Worm (Caenorhabditis elegans) whole organism, L1 larva: ENCODE measurements around the gene C53D6.10.

ENCODE experiments used
- C04F5.9 ChIP-seq: sonication (generic microtip); optimal IDR thresholded peaks from 2 replicates; lab custom pipeline; 2016; ENCODE audit warnings: missing genetic modification characterization, missing compliant biosample characterization
- C34B4.2 ChIP-seq: sonication (generic microtip); optimal IDR thresholded peaks from 2 replicates; lab custom pipeline; 2017; ENCODE audit warnings: mild to moderate bottlenecking, missing genetic modification characterization, missing compliant biosample characterization
- F16B12.6 ChIP-seq: fragments of 150-350 bp; optimal IDR thresholded peaks from 2 replicates; lab custom pipeline; 2014; ENCODE audit warnings: missing biosample characterization, missing genetic modification characterization
- alr-1 ChIP-seq: fragments of 200-800 bp; sonication (Bioruptor generic); optimal IDR thresholded peaks from 2 replicates; lab custom pipeline; 2018; ENCODE audit warnings: borderline replicate concordance, mild to moderate bottlenecking, missing genetic modification characterization, missing compliant biosample characterization
- ama-1 ChIP-seq: fragments of 150-350 bp; optimal IDR thresholded peaks from 2 replicates; lab custom pipeline; 2014
- ceh-63 ChIP-seq: fragments of 200-800 bp; sonication (Bioruptor generic); optimal IDR thresholded peaks from 2 replicates; lab custom pipeline; 2018; ENCODE audit warnings: mild to moderate bottlenecking, missing genetic modification characterization, missing compliant biosample characterization
- ceh-8 ChIP-seq: fragments of 200-800 bp; sonication (Bioruptor generic); optimal IDR thresholded peaks from 2 replicates; lab custom pipeline; 2018; ENCODE audit warnings: mild to moderate bottlenecking, missing genetic modification characterization, moderate library complexity, missing compliant biosample characterization
- ceh-88 ChIP-seq: fragments of 200-800 bp; sonication (Bioruptor generic); IDR thresholded peaks from 2 replicates; pipeline ENCODE4 v1.3.6; 2022; ENCODE audit warnings: missing genetic modification characterization, missing compliant biosample characterization
- ces-1 ChIP-seq: fragments of 150-350 bp; optimal IDR thresholded peaks from 2 replicates; lab custom pipeline; 2014; ENCODE audit warnings: missing biosample characterization, missing genetic modification reagents, missing genetic modification characterization
- dpl-1 ChIP-seq, 3 experiments: fragments of 150-350 bp in 2 of 3; sonication (generic microtip) in 1 of 3; optimal IDR thresholded peaks; 2 replicates each; lab custom pipeline; 2014 to 2017; ENCODE audit warnings: missing biosample characterization in 3 of 3, missing genetic modification characterization in 3 of 3, missing genetic modification reagents in 3 of 3
- dsc-1 ChIP-seq: sonication (generic microtip); optimal IDR thresholded peaks from 2 replicates; lab custom pipeline; 2016; ENCODE audit warnings: mild to moderate bottlenecking, missing genetic modification characterization, missing compliant biosample characterization
- efl-1 ChIP-seq, 4 experiments: fragments of 150-350 bp; optimal IDR thresholded peaks in 3 of 4; peaks in 1 of 4; 1 replicate in 1 of 4; 2 replicates in 3 of 4; lab custom pipeline; 2014; ENCODE audit warnings: missing biosample characterization in 2 of 4, missing genetic modification characterization in 2 of 4, missing genetic modification reagents in 2 of 4
- efl-3 ChIP-seq: fragments of 200-800 bp; sonication (Bioruptor generic); optimal IDR thresholded peaks from 2 replicates; lab custom pipeline; 2018; ENCODE audit warnings: mild to moderate bottlenecking, missing genetic modification characterization, missing compliant biosample characterization
- egl-13 ChIP-seq: sonication (generic microtip); optimal IDR thresholded peaks from 2 replicates; lab custom pipeline; 2016; ENCODE audit warnings: missing genotype, missing genetic modification reagents, missing genetic modification characterization, missing compliant biosample characterization
- egl-27 ChIP-seq, 2 experiments: fragments of 150-350 bp in 1 of 2; sonication (generic microtip); optimal IDR thresholded peaks; 3 replicates each; lab custom pipeline; 2017 to 2018; ENCODE audit warnings: missing biosample characterization in 2 of 2, missing genetic modification characterization in 2 of 2, missing genetic modification reagents in 2 of 2
- elt-2 ChIP-seq: sonication (generic microtip); optimal IDR thresholded peaks from 2 replicates; lab custom pipeline; 2016; ENCODE audit warnings: missing genetic modification characterization, mild to moderate bottlenecking, inconsistent platforms, missing compliant biosample characterization, missing genetic modification reagents
- elt-3 ChIP-seq, 6 experiments: fragments of 150-350 bp in 1 of 6; sonication (generic microtip); optimal IDR thresholded peaks; 2 replicates each; lab custom pipeline; 2017 to 2018; ENCODE audit warnings: missing biosample characterization in 6 of 6, missing genetic modification characterization in 6 of 6, inconsistent platforms in 1 of 6
- fos-1 ChIP-seq: fragments of 150-350 bp; optimal IDR thresholded peaks from 2 replicates; lab custom pipeline; 2014; ENCODE audit warnings: missing biosample characterization, missing genetic modification characterization
- grh-1 ChIP-seq: fragments of 200-800 bp; sonication (Bioruptor generic); IDR thresholded peaks from 2 replicates; pipeline ENCODE4 v1.3.6; 2022; ENCODE audit warnings: missing genetic modification reagents, missing genetic modification characterization, missing compliant biosample characterization
- hlh-17 ChIP-seq: fragments of 200-800 bp; sonication (Bioruptor generic); optimal IDR thresholded peaks from 2 replicates; lab custom pipeline; 2018; ENCODE audit warnings: missing genetic modification characterization, mild to moderate bottlenecking, missing compliant biosample characterization, moderate library complexity, borderline replicate concordance
- hlh-4 ChIP-seq: sonication (generic microtip); optimal IDR thresholded peaks from 2 replicates; lab custom pipeline; 2016; ENCODE audit warnings: mild to moderate bottlenecking, missing genetic modification characterization, missing compliant biosample characterization
- irx-1 ChIP-seq: sonication (generic microtip); optimal IDR thresholded peaks from 2 replicates; lab custom pipeline; 2016; ENCODE audit warnings: missing genetic modification characterization, missing compliant biosample characterization
- isw-1 ChIP-seq: fragments of 200-800 bp; sonication (Bioruptor generic); IDR thresholded peaks from 2 replicates; pipeline ENCODE4 v1.3.6; 2022; ENCODE audit warnings: missing genetic modification characterization, missing compliant biosample characterization
- lin-13 ChIP-seq: fragments of 150-350 bp; optimal IDR thresholded peaks from 2 replicates; lab custom pipeline; 2014; ENCODE audit warnings: missing biosample characterization, missing genetic modification reagents, missing genetic modification characterization
- lin-15B ChIP-seq: fragments of 150-350 bp; sonication (generic microtip); optimal IDR thresholded peaks from 3 replicates; lab custom pipeline; 2014; ENCODE audit warnings: missing biosample characterization, missing genetic modification characterization
- lin-35 ChIP-seq, 2 experiments: fragments of 150-350 bp; optimal IDR thresholded peaks; 2 replicates each; lab custom pipeline; 2014; ENCODE audit warnings: missing biosample characterization in 2 of 2, missing genetic modification characterization in 2 of 2, missing genetic modification reagents in 2 of 2
- lir-3 ChIP-seq: sonication (generic microtip); optimal IDR thresholded peaks from 2 replicates; lab custom pipeline; 2016; ENCODE audit warnings: mild to moderate bottlenecking, missing genetic modification characterization, moderate library complexity, missing compliant biosample characterization; ENCODE audit not compliant: poor library complexity
- lsy-2 ChIP-seq, 2 experiments: fragments of 150-350 bp; optimal IDR thresholded peaks; 2 replicates each; lab custom pipeline; 2014; ENCODE audit warnings: missing biosample characterization in 2 of 2, missing genetic modification characterization in 2 of 2
- mdl-1 ChIP-seq, 2 experiments: fragments of 150-350 bp; optimal IDR thresholded peaks; 2 replicates each; lab custom pipeline; 2014 to 2017; ENCODE audit warnings: missing biosample characterization in 2 of 2, missing genetic modification characterization in 2 of 2, inconsistent platforms in 1 of 2
- mep-1 ChIP-seq: fragments of 150-350 bp; optimal IDR thresholded peaks from 2 replicates; lab custom pipeline; 2014; ENCODE audit warnings: missing biosample characterization, missing genetic modification characterization
- nhr-11 ChIP-seq: fragments of 150-350 bp; optimal IDR thresholded peaks from 2 replicates; lab custom pipeline; 2014; ENCODE audit warnings: missing biosample characterization, missing genetic modification characterization
- nhr-237 ChIP-seq: fragments of 150-350 bp; optimal IDR thresholded peaks from 2 replicates; lab custom pipeline; 2014; ENCODE audit warnings: missing biosample characterization, missing genetic modification characterization
- nhr-76 ChIP-seq: sonication (generic microtip); optimal IDR thresholded peaks from 2 replicates; lab custom pipeline; 2017; ENCODE audit warnings: missing biosample characterization, missing genetic modification characterization
- nhr-77 ChIP-seq: fragments of 150-350 bp; optimal IDR thresholded peaks from 2 replicates; lab custom pipeline; 2014; ENCODE audit warnings: missing biosample characterization, missing genetic modification characterization
- nhr-85 ChIP-seq: sonication (generic microtip); peaks from one replicate; lab custom pipeline; 2016; ENCODE audit warnings: missing genetic modification characterization, inconsistent platforms, missing compliant biosample characterization
- nhr-90 ChIP-seq: sonication (generic microtip); optimal IDR thresholded peaks from 2 replicates; lab custom pipeline; 2016; ENCODE audit warnings: mild to moderate bottlenecking, missing genetic modification characterization, missing compliant biosample characterization; ENCODE audit not compliant: poor library complexity
- pag-3 ChIP-seq: sonication (generic microtip); optimal IDR thresholded peaks from 2 replicates; lab custom pipeline; 2017; ENCODE audit warnings: missing genetic modification characterization, mild to moderate bottlenecking, missing compliant biosample characterization, antibody characterized with exemption, borderline replicate concordance; ENCODE audit not compliant: insufficient read depth
- pax-3 ChIP-seq: fragments of 200-800 bp; sonication (Bioruptor generic); optimal IDR thresholded peaks from 2 replicates; lab custom pipeline; 2018; ENCODE audit warnings: mild to moderate bottlenecking, missing genetic modification characterization, moderate library complexity, missing compliant biosample characterization
- snpc-4 ChIP-seq: fragments of 150-350 bp; optimal IDR thresholded peaks from 2 replicates; lab custom pipeline; 2014; ENCODE audit warnings: missing biosample characterization, missing genetic modification characterization
- snu-23 ChIP-seq: sonication (generic microtip); optimal IDR thresholded peaks from 2 replicates; lab custom pipeline; 2016; ENCODE audit warnings: missing genetic modification characterization, missing compliant biosample characterization
- swsn-7 ChIP-seq: sonication (generic microtip); optimal IDR thresholded peaks from 2 replicates; lab custom pipeline; 2016; ENCODE audit warnings: missing genetic modification characterization, missing compliant biosample characterization
- tbx-2 ChIP-seq: sonication (generic microtip); optimal IDR thresholded peaks from 2 replicates; lab custom pipeline; 2016; ENCODE audit warnings: missing genetic modification characterization, missing compliant biosample characterization
- tlp-1 ChIP-seq: fragments of 150-350 bp; optimal IDR thresholded peaks from 2 replicates; lab custom pipeline; 2014; ENCODE audit warnings: missing biosample characterization, missing genetic modification characterization
- xbp-1 ChIP-seq: sonication (generic microtip); optimal IDR thresholded peaks from 2 replicates; lab custom pipeline; 2016; ENCODE audit warnings: missing genetic modification characterization, missing compliant biosample characterization
- ztf-4 ChIP-seq: fragments of 150-350 bp; optimal IDR thresholded peaks from 2 replicates; lab custom pipeline; 2014; ENCODE audit warnings: missing biosample characterization, missing genetic modification characterization

C53D6.10 gene

ce11 chrIV:9079330-9079729 lies 45.1 kb upstream of the C53D6.10 start (continued):
- TF ChIP-seq egl-13 (tag; lab: Kevin White, UChicago) = no peak
- peak; percentile 12 for TF ChIP-seq dsc-1 (tag; lab: Kevin White, UChicago)
- TF ChIP-seq lin-13 (GFP tag; lab: Kevin White, UChicago) = no peak
- TF ChIP-seq egl-27 (tag; optimal IDR thresholded peaks at IDR 0.05; lab: Kevin White, UChicago) = no peak
- TF ChIP-seq elt-2 = no peak
- TF ChIP-seq nhr-90 (tag; lab: Kevin White, UChicago) = no peak
- no peak for TF ChIP-seq mep-1
- TF ChIP-seq ztf-4 (tag; lab: Kevin White, UChicago) = no peak
- TF ChIP-seq ceh-8 (GFP tag; lab: Kevin White, UChicago) = no peak
- no peak for TF ChIP-seq dpl-1 (GFP tag; optimal IDR thresholded peaks at IDR 0.05; lab: Kevin White, UChicago)
- TF ChIP-seq tbx-2 = no peak
- no peak for TF ChIP-seq mdl-1 (tag; optimal IDR thresholded peaks at IDR 0.05; lab: Kevin White, UChicago)
- no peak for TF ChIP-seq nhr-11 (tag; lab: Kevin White, UChicago)
- TF ChIP-seq snu-23 (GFP tag; lab: Kevin White, UChicago) = peak; percentile 20
- TF ChIP-seq lin-35 (GFP tag; optimal IDR thresholded peaks at IDR 0.05; lab: Kevin White, UChicago) = no peak
- TF ChIP-seq pag-3 (tag; lab: Kevin White, UChicago) = no peak
- TF ChIP-seq lin-15B (tag; lab: Kevin White, UChicago) = no peak
- TF ChIP-seq xbp-1 (tag; lab: Kevin White, UChicago) = no peak
- TF ChIP-seq, all 84 proteins: peak for 8

DNA sequence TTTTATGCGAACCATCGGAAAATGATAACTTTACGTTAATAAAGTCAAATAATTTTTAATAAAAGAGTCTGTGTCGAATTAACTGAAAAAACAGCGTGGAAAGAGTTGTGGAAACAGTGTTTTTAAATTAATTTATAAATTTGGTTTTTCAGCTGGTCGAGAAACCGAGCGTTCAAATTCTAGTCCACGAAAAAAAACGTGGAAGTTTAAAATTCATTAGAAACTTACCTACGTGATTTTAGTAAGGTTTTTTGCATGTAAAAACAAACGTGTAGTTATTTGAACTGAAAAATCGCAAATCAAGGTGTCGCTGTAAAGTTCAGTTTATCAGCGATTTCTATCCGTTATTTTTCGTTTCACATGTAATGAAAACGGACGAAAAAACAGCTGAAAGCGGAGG lies 44.2 kb upstream of the C53D6.10 start, which contains the start of gene mans-4:
mans-4 (minus strand) TSS at position 101 of the 400 bp plus-strand sequence.
- TF ChIP-seq dsc-1 (tag; lab: Kevin White, UChicago) = no peak
- peak in 1 of 3 experiments; percentile 14 for TF ChIP-seq dpl-1 (GFP tag; optimal IDR thresholded peaks at IDR 0.05; lab: Kevin White, UChicago)
- TF ChIP-seq efl-1 (optimal IDR thresholded peaks at IDR 0.05; lab: Kevin White, UChicago) = no peak
- peak; percentile 3 to 88 for TF ChIP-seq efl-1 (GFP tag; optimal IDR thresholded peaks at IDR 0.05 in 1 of 2; lab: Kevin White, UChicago)

- TF ChIP-seq nhr-237 (tag; lab: Kevin White, UChicago) = peak; percentile 63
- TF ChIP-seq tbx-2 = peak; percentile 92
- peak; percentile 69 for TF ChIP-seq grh-1 (GFP tag; lab: Robert Waterston, UW)
- peak; percentile 82 for TF ChIP-seq ceh-63 (GFP tag; lab: Kevin White, UChicago)
- peak; percentile 70 for TF ChIP-seq ceh-88 (GFP tag; lab: Robert Waterston, UW)
- no peak for TF ChIP-seq hlh-17 (GFP tag; lab: Kevin White, UChicago)
- peak; percentile 81 for TF ChIP-seq isw-1 (GFP tag; lab: Robert Waterston, UW)
- TF ChIP-seq nhr-77 (tag; lab: Kevin White, UChicago) = peak; percentile 56
- peak; percentile 32 for TF ChIP-seq C34B4.2 (tag; lab: Kevin White, UChicago)
- peak; percentile 84 for TF ChIP-seq C04F5.9 (tag; lab: Kevin White, UChicago)
- TF ChIP-seq ces-1 (GFP tag; lab: Kevin White, UChicago) = no peak
- TF ChIP-seq pax-3 (tag; lab: Kevin White, UChicago) = peak; percentile 93
- TF ChIP-seq nhr-85 (tag; lab: Kevin White, UChicago) = peak; percentile 96
- peak; percentile 8 for TF ChIP-seq hlh-4
- TF ChIP-seq egl-13 (tag; lab: Kevin White, UChicago) = peak; percentile 90
- TF ChIP-seq fos-1 (tag; lab: Kevin White, UChicago) = peak; percentile 61
- TF ChIP-seq efl-3 (GFP tag; lab: Kevin White, UChicago) = peak; percentile 30
- TF ChIP-seq irx-1 (tag; lab: Kevin White, UChicago) = peak; percentile 92
- TF ChIP-seq snpc-4 (tag; lab: Kevin White, UChicago) = peak; percentile 65
- no peak for TF ChIP-seq nhr-76 (tag; lab: Kevin White, UChicago)
- TF ChIP-seq tlp-1 (tag; lab: Kevin White, UChicago) = no peak
- TF ChIP-seq lin-35 (GFP tag; optimal IDR thresholded peaks at IDR 0.05; lab: Kevin White, UChicago) = peak; percentile 97 to 98
- TF ChIP-seq lin-15B (tag; lab: Kevin White, UChicago) = peak; percentile 52
- no peak for TF ChIP-seq nhr-11 (tag; lab: Kevin White, UChicago)
- peak; percentile 72 for TF ChIP-seq elt-2
- TF ChIP-seq swsn-7 = peak; percentile 87
- peak; percentile 57 for TF ChIP-seq F16B12.6 (tag; lab: Kevin White, UChicago)
- TF ChIP-seq ama-1 (lab: Kevin White, UChicago) = peak; percentile 15
- TF ChIP-seq mdl-1 (tag; optimal IDR thresholded peaks at IDR 0.05; lab: Kevin White, UChicago) = peak in 1 of 2 experiments; percentile 65
- peak; percentile 79 to 88 for TF ChIP-seq lsy-2 (tag; optimal IDR thresholded peaks at IDR 0.05; lab: Kevin White, UChicago)
- TF ChIP-seq ceh-8 (GFP tag; lab: Kevin White, UChicago) = peak; percentile 81
- TF ChIP-seq dsc-1 (tag; lab: Kevin White, UChicago) = peak; percentile 92
- peak in 2 of 6 experiments; percentile 22 to 51 for TF ChIP-seq elt-3 (tag; optimal IDR thresholded peaks at IDR 0.05; lab: Kevin White, UChicago)
- TF ChIP-seq alr-1 (tag; lab: Kevin White, UChicago) = no peak
- TF ChIP-seq lir-3 = peak; percentile 97
Measured at ce11 chrIV:9074244-9074723, 40.0 kb upstream of the C53D6.10 start, which contains the start of gene mppb-1. Gene mppb-1, plus strand, starts transcription at chrIV:9074673.
